Worm (Caenorhabditis elegans): ENCODE results near the gene clec-31.

The clec-31 gene

ce11 chrV:16857977-16858479, at the start of gene clec-31, which contains the start of gene clec-22:
Gene clec-31, minus strand, starts transcription at chrV:16858077.
Gene clec-22, plus strand, starts transcription at chrV:16858429.
- TF ChIP-seq nhr-237 (tag; optimal IDR thresholded peaks at IDR 0.05) (no peak), skn-1 (tag; optimal IDR thresholded peaks at IDR 0.05) (no peak)

ce11 chrV:16904612-16905011, 46.7 kb upstream of the clec-31 start, which contains the start of gene nhr-262:
Gene nhr-262, plus strand, starts transcription at chrV:16904912.
- TF ChIP-seq ama-1 (optimal IDR thresholded peaks at IDR 0.05) (no peak), ztf-4 (tag; optimal IDR thresholded peaks at IDR 0.05) (no peak), F13H6.1 (tag; optimal IDR thresholded peaks at IDR 0.05) (no peak), ztf-1 (GFP tag; conservative IDR thresholded peaks at IDR 0.05) (no peak), crh-2 (tag; optimal IDR thresholded peaks at IDR 0.05) (no peak), snpc-4 (tag; optimal IDR thresholded peaks at IDR 0.05) (no peak), lin-11 (tag; optimal IDR thresholded peaks at IDR 0.05) (no peak), skn-1 (tag; optimal IDR thresholded peaks at IDR 0.05) (no peak), aly-2 (tag; optimal IDR thresholded peaks at IDR 0.05) (no peak), mbf-1 (tag; optimal IDR thresholded peaks at IDR 0.05) (no peak), nhr-21 (tag; optimal IDR thresholded peaks at IDR 0.05) (no peak), nhr-77 (tag; optimal IDR thresholded peaks at IDR 0.05) (no peak), sma-3 (GFP tag; optimal IDR thresholded peaks at IDR 0.05) (no peak), mab-5 (tag; optimal IDR thresholded peaks at IDR 0.05) (no peak), Y55F3AM.14 (GFP tag; optimal IDR thresholded peaks at IDR 0.05) (no peak), blmp-1 (tag; optimal IDR thresholded peaks at IDR 0.05; ENCODE audit: insufficient read depth) (no peak), nhr-12 (tag; optimal IDR thresholded peaks at IDR 0.05) (no peak), unc-39 (tag; optimal IDR thresholded peaks at IDR 0.05) (no peak), nhr-25 (tag; optimal IDR thresholded peaks at IDR 0.05) (no peak)

ce11 chrV:16902726-16903125, 44.8 kb upstream of the clec-31 start, which contains the start of gene srd-68:
Gene srd-68, minus strand, starts transcription at chrV:16902826.
- TF ChIP-seq peb-1 (tag; optimal IDR thresholded peaks at IDR 0.05) (no peak), ztf-1 (GFP tag; conservative IDR thresholded peaks at IDR 0.05) (no peak), elt-1 (tag; optimal IDR thresholded peaks at IDR 0.05) (no peak), F13H6.1 (tag; optimal IDR thresholded peaks at IDR 0.05) (no peak), sma-9 (GFP tag; optimal IDR thresholded peaks at IDR 0.05) (no peak), sma-9 (tag; optimal IDR thresholded peaks at IDR 0.05) (no peak), ama-1 (optimal IDR thresholded peaks at IDR 0.05) (no peak), fos-1 (tag; optimal IDR thresholded peaks at IDR 0.05) (no peak), lin-39 (tag; optimal IDR thresholded peaks at IDR 0.05) (no peak), nhr-21 (tag; optimal IDR thresholded peaks at IDR 0.05) (no peak), nhr-10 (tag; optimal IDR thresholded peaks at IDR 0.05) (no peak), mab-5 (tag; optimal IDR thresholded peaks at IDR 0.05) (no peak), unc-62 (GFP tag; optimal IDR thresholded peaks at IDR 0.05) (no peak)

- TF ChIP-seq ztf-1 (GFP tag; conservative IDR thresholded peaks at IDR 0.05) = no peak
- TF ChIP-seq F13H6.1 (tag; optimal IDR thresholded peaks at IDR 0.05) = no peak
- TF ChIP-seq elt-3 (tag; optimal IDR thresholded peaks at IDR 0.05) = no peak
- TF ChIP-seq mab-5 (tag; optimal IDR thresholded peaks at IDR 0.05) = no peak
- TF ChIP-seq blmp-1 (tag; optimal IDR thresholded peaks at IDR 0.05; ENCODE audit: insufficient read depth) = no peak
- TF ChIP-seq lin-11 (tag; optimal IDR thresholded peaks at IDR 0.05) = no peak
- TF ChIP-seq lsy-2 (tag; optimal IDR thresholded peaks at IDR 0.05) = no peak
- TF ChIP-seq sma-9 (GFP tag; optimal IDR thresholded peaks at IDR 0.05) = no peak
- no peak for TF ChIP-seq sma-9 (tag; optimal IDR thresholded peaks at IDR 0.05)
- no peak for TF ChIP-seq ZK546.5 (tag; optimal IDR thresholded peaks at IDR 0.05)
- TF ChIP-seq ceh-16 (tag; optimal IDR thresholded peaks at IDR 0.05) = no peak
Measured at ce11 chrV:16899355-16899754, 41.5 kb upstream of the clec-31 start, which contains the start of gene fbxa-45. Gene fbxa-45, minus strand, starts transcription at chrV:16899455.

ce11 chrV:16893440-16893839, 35.6 kb upstream of the clec-31 start, which contains the start of gene F09C6.15:
Gene F09C6.15, plus strand, starts transcription at chrV:16893740.
- no peak for TF ChIP-seq crh-2 (tag; optimal IDR thresholded peaks at IDR 0.05)
- no peak for TF ChIP-seq peb-1 (tag; optimal IDR thresholded peaks at IDR 0.05)
- no peak for TF ChIP-seq nhr-77 (tag; optimal IDR thresholded peaks at IDR 0.05)
- TF ChIP-seq skn-1 (tag; optimal IDR thresholded peaks at IDR 0.05) = no peak
- no peak for TF ChIP-seq ZK546.5 (tag; optimal IDR thresholded peaks at IDR 0.05)
- TF ChIP-seq nhr-23 (tag; optimal IDR thresholded peaks at IDR 0.05) = no peak

All from whole organism, L2 larva.